Fruit fly (Drosophila melanogaster): ENCODE measurements around the gene CG8673.

CG8673 gene

DNA sequence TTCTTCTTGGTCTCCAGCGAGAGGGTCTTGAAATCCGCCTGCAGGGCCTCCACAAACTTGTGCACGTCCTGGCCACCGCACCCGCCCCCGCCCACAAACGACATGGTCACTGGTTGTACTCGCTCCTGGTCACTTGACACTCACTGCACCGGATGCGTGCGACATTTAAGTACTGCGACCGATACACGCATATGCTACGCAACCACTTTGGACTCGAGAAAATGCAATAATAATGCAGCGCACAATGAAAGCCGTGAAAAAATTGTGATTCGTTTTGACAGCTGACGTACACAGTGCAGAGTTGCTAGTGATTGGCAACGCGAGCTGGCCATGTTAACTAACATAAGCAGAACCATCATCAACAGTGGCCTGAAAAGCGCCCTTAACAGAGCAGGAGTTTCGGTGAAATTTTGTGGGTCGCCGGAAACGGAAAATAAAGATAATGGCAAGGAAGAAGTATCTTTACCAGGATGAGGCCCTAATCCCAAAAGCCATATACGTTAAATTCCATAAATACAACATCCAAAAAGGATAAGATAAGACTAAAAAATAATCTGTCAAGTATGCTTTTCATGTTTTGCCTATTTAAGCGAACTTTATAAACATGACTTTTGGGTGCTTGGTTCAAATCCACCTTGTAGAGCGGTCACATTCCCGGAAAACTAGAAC lies at the start of gene CG8673, which contains the start of gene mon2:
Gene CG8673, plus strand, starts transcription at position 619 of the 669 bp plus-strand sequence.
Gene mon2, minus strand, starts transcription at position 300 of the 669 bp plus-strand sequence.
- TF ChIP-seq dac (GFP tag; optimal IDR thresholded peaks at IDR 0.05) (no peak), CG11762 (GFP tag; optimal IDR thresholded peaks at IDR 0.05; ENCODE audit: insufficient read depth) (no peak), net (GFP tag; optimal IDR thresholded peaks at IDR 0.05) (no peak), salr (GFP tag; optimal IDR thresholded peaks at IDR 0.05) (no peak), CG9139 (GFP tag; optimal IDR thresholded peaks at IDR 0.05) (no peak), CG6163 (GFP tag; IDR thresholded peaks at IDR 0.05) (0 out of 3 replicates have a peak, but pooled peaks have one; percentile 24), achi (GFP tag; optimal IDR thresholded peaks at IDR 0.05) (peak; percentile 98), svp (GFP tag) (no peak), lz (GFP tag; optimal IDR thresholded peaks at IDR 0.05) (no peak), CG32006 (GFP tag; optimal IDR thresholded peaks at IDR 0.05) (no peak)

DNA sequence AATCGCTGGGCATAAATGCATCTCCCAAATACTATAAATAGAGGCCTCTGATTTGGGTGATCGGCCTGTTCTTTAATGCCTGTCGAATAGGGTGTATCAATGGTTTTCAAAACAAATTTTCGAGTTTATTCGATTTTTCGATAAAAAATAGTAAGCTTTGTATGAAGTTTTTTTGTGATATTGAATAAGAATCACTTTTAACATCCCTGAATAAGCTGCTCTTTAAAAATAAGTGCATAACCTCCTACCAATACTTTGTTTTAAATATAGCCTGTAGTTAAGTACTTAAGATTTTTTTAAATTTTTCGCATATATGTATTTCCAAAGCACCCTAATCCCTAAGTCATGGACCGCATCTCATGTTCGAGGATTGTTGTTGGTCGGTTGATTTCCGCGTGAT lies 43.5 kb upstream of the CG8673 start:
- TF ChIP-seq Lpt (GFP tag; optimal IDR thresholded peaks at IDR 0.05) = peak; percentile 9
- peak; percentile 79 for TF ChIP-seq CG8119 (GFP tag; IDR thresholded peaks at IDR 0.05)
- TF ChIP-seq CG15336 (GFP tag; IDR thresholded peaks at IDR 0.05) = peak; percentile 85
- TF ChIP-seq esn (GFP tag; optimal IDR thresholded peaks at IDR 0.05) = no peak
- TF ChIP-seq CG34406 (GFP tag; optimal IDR thresholded peaks at IDR 0.05) = no peak

DNA sequence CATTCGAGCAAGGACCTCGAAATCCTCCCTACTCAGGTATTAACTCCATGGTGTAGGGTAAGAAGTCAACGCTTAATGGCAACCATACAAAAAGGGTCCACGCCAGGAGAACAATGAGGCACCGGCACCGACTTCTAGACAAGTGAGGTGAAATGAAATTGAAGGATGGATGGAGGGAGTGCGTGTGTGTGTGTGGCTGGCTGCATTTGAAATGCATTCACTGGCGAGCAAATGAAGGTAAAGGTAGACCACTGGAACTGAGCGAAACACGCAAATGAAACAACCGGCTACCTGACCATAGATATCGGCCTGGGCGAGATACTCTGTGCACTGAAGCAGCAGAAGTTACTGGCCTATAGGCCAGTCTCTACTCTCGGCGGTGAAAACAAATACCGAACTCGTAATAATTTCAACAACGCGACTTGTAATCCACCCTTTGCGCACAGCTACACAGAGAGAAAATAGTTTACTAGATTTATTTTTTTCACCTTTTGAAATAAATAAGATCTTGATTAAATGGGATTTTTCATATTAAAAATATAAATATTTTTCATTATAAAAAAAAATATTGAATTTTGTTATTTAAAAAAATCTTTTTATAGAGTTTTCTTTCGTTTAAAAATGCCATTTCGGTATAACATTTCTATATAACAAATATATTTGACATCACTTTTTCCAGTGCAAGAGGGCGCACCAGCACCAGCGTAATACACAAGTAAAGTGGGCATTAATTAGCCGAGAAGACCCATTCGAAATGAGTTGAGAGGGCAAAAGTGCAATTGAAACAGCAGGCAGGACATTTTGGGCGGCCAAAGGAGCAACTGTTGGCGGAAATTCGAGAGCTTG lies 42.3 kb upstream of the CG8673 start:
- TF ChIP-seq CG9139 (GFP tag; optimal IDR thresholded peaks at IDR 0.05) = no peak
- TF ChIP-seq achi (GFP tag; optimal IDR thresholded peaks at IDR 0.05) = peak; percentile 82
- peak; percentile 83 for TF ChIP-seq CG34406 (GFP tag; optimal IDR thresholded peaks at IDR 0.05)
- TF ChIP-seq CG10631 (GFP tag; optimal IDR thresholded peaks at IDR 0.05) = peak; percentile 88
- peak; percentile 55 for TF ChIP-seq CG3032 (tag; optimal IDR thresholded peaks at IDR 0.05)
- peak; percentile 83 for TF ChIP-seq acj6 (GFP tag; optimal IDR thresholded peaks at IDR 0.05)
- TF ChIP-seq ss (GFP tag; optimal IDR thresholded peaks at IDR 0.05) = peak in 1 of 2 experiments; percentile 31
- TF ChIP-seq salr (GFP tag; optimal IDR thresholded peaks at IDR 0.05) = peak; percentile 48 to 84
- no peak for TF ChIP-seq CG8319 (GFP tag; optimal IDR thresholded peaks at IDR 0.05)
- TF ChIP-seq svp (GFP tag) = peak; percentile 82
- peak; percentile 70 for TF ChIP-seq pdm3 (GFP tag; optimal IDR thresholded peaks at IDR 0.05)
- no peak for TF ChIP-seq CG1621 (tag; optimal IDR thresholded peaks at IDR 0.05)
- no peak for TF ChIP-seq Eip93F (GFP tag; optimal IDR thresholded peaks at IDR 0.05)
- TF ChIP-seq CG11902 (GFP tag; optimal IDR thresholded peaks at IDR 0.05) = no peak
- TF ChIP-seq esn (GFP tag; optimal IDR thresholded peaks at IDR 0.05) = peak; percentile 82
- TF ChIP-seq lz (GFP tag; optimal IDR thresholded peaks at IDR 0.05) = peak; percentile 60
- peak; percentile 88 for TF ChIP-seq OdsH (GFP tag; optimal IDR thresholded peaks at IDR 0.05)
- TF ChIP-seq Smox (GFP tag; optimal IDR thresholded peaks at IDR 0.05) = no peak
- TF ChIP-seq spab (GFP tag; optimal IDR thresholded peaks at IDR 0.05) = no peak
- TF ChIP-seq fd85E (GFP tag; optimal IDR thresholded peaks at IDR 0.05) = no peak
- TF ChIP-seq CG3919 (GFP tag; optimal IDR thresholded peaks at IDR 0.05) = peak; percentile 42
- TF ChIP-seq Sox15 (GFP tag; optimal IDR thresholded peaks at IDR 0.05) = peak; percentile 51
- TF ChIP-seq Hr4 (GFP tag; optimal IDR thresholded peaks at IDR 0.05) = peak; percentile 69
- TF ChIP-seq CG8632 (GFP tag; optimal IDR thresholded peaks at IDR 0.05) = peak; percentile 83
- peak; percentile 57 for TF ChIP-seq Sox14 (GFP tag; optimal IDR thresholded peaks at IDR 0.05)
- no peak for TF ChIP-seq CG7368 (GFP tag; optimal IDR thresholded peaks at IDR 0.05)
- 0 out of 3 replicates have a peak, but pooled peaks have one; percentile 17 for TF ChIP-seq CG6163 (GFP tag; IDR thresholded peaks at IDR 0.05)
- no peak; the same call in 1 of the 3 replicates for TF ChIP-seq eg (GFP tag; IDR thresholded peaks at IDR 0.05)
- TF ChIP-seq CG6808 (GFP tag; optimal IDR thresholded peaks at IDR 0.05) = no peak
- peak; percentile 94 for TF ChIP-seq CG15336 (GFP tag; IDR thresholded peaks at IDR 0.05)
- peak; percentile 83 for TF ChIP-seq CG6792 (GFP tag; optimal IDR thresholded peaks at IDR 0.05)
- TF ChIP-seq fkh (GFP tag; optimal IDR thresholded peaks at IDR 0.05) = no peak
- no peak for TF ChIP-seq CG11762 (GFP tag; optimal IDR thresholded peaks at IDR 0.05; ENCODE audit: insufficient read depth)
- no peak for TF ChIP-seq vri (GFP tag; optimal IDR thresholded peaks at IDR 0.05)
- no peak for TF ChIP-seq cyc (GFP tag; optimal IDR thresholded peaks at IDR 0.05)
- no peak for TF ChIP-seq topi (GFP tag; optimal IDR thresholded peaks at IDR 0.05)
- TF ChIP-seq dsx (GFP tag; optimal IDR thresholded peaks at IDR 0.05; ENCODE audit: poor library complexity, severe bottlenecking) = no peak
- TF ChIP-seq Eip78C (GFP tag) = peak; percentile 89

Measured in whole organism, prepupa.